Worm (Caenorhabditis elegans): ENCODE measurements around the gene mrg-1.

The mrg-1 gene

ce11 chrIII:12891580-12891979, 17.1 kb upstream of the mrg-1 start, which contains the start of the genes Y37D8A.29 and unc-71:
Y37D8A.29 (minus strand) TSS chrIII:12891680.
unc-71 (minus strand) TSS chrIII:12891738.
- no peak for TF ChIP-seq nhr-237 (tag; optimal IDR thresholded peaks at IDR 0.05)
- no peak for TF ChIP-seq mls-2 (tag; optimal IDR thresholded peaks at IDR 0.05)
- no peak for TF ChIP-seq nhr-2 (tag; optimal IDR thresholded peaks at IDR 0.05)
- no peak for TF ChIP-seq ham-2 (GFP tag; optimal IDR thresholded peaks at IDR 0.05)
- TF ChIP-seq mab-5 (tag; optimal IDR thresholded peaks at IDR 0.05) = no peak
- TF ChIP-seq ceh-39 (tag; optimal IDR thresholded peaks at IDR 0.05) = no peak
- TF ChIP-seq blmp-1 (tag; optimal IDR thresholded peaks at IDR 0.05) = no peak
- TF ChIP-seq tbx-8 (GFP tag; optimal IDR thresholded peaks at IDR 0.05) = no peak
- TF ChIP-seq drap-1 (GFP tag; optimal IDR thresholded peaks at IDR 0.05) = no peak
- TF ChIP-seq nhr-12 (tag; optimal IDR thresholded peaks at IDR 0.05) = no peak
- no peak for TF ChIP-seq ces-1 (GFP tag; optimal IDR thresholded peaks at IDR 0.05)
- no peak for TF ChIP-seq ceh-43 (GFP tag; optimal IDR thresholded peaks at IDR 0.05)
- no peak for TF ChIP-seq unc-39 (tag; optimal IDR thresholded peaks at IDR 0.05)
- no peak for TF ChIP-seq mep-1 (tag; optimal IDR thresholded peaks at IDR 0.05)
- no peak for TF ChIP-seq ztf-11 (tag; optimal IDR thresholded peaks at IDR 0.05)

DNA sequence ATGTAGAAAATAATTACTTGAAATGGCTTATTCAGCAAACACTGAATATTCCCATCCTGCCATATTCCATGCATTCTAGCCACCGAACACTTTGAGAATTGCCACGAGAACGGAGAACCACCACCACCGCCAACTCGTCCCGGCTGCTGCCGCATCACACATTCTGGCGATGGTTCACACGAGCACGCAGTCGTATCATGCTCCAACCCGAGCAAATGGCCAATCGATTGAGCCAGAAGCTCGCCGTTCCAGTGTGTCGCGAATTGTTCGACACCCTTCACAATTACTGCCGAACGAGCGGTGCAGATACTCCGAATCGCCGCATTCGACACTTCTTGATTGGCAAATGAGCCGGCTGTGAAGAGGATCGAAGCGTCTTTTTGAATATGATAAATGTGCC, 10.7 kb upstream of the mrg-1 start:
- TF ChIP-seq ceh-39 (tag; optimal IDR thresholded peaks at IDR 0.05) (no peak), ham-2 (GFP tag; optimal IDR thresholded peaks at IDR 0.05) (no peak), snpc-4 (tag; optimal IDR thresholded peaks at IDR 0.05) (no peak), ces-1 (GFP tag; optimal IDR thresholded peaks at IDR 0.05) (no peak), ceh-83 (GFP tag; optimal IDR thresholded peaks at IDR 0.05) (no peak), nhr-237 (tag; optimal IDR thresholded peaks at IDR 0.05) (no peak)

DNA sequence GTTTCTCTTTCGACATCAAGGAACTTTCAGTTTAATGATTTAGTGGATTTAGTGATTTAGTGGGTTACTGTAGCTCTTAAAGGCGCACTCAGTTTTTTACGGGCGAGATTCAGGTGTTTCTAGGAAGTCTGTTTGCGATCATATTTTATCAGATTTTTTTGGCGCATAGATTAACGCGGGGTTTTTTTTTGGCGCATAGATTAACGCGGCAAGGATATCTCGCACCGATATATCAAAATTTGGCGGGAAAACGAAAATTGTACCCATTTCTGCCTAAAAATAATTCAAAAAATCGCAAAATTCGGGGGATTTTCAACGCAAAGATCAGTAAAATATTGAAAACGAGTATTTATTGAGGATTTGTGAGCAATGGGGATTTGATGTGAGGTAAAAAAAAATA, 6.2 kb upstream of the mrg-1 start:
- TF ChIP-seq zip-8 (tag; optimal IDR thresholded peaks at IDR 0.05) = no peak
- no peak for TF ChIP-seq ceh-43 (GFP tag; optimal IDR thresholded peaks at IDR 0.05)

ce11 chrIII:12877527-12878234, 3.2 kb upstream of the mrg-1 start, which contains the start of the genes cec-7 and enu-3.5:
cec-7 (minus strand) TSS chrIII:12877577.
enu-3.5 (plus strand) TSS chrIII:12878196.
- TF ChIP-seq ceh-83 (GFP tag; optimal IDR thresholded peaks at IDR 0.05) = no peak
- no peak for TF ChIP-seq nhr-237 (tag; optimal IDR thresholded peaks at IDR 0.05)
- TF ChIP-seq unc-39 (tag; optimal IDR thresholded peaks at IDR 0.05) = no peak

ce11 chrIII:12875653-12876052, 1.2 kb upstream of the mrg-1 start:
- no peak for TF ChIP-seq elt-3 (tag; optimal IDR thresholded peaks at IDR 0.05)

ce11 chrIII:12870060-12870696, 4.3 kb downstream of the mrg-1 start, which contains the start of gene Y37D8A.6:
Y37D8A.6 (minus strand) TSS chrIII:12870297.
- TF ChIP-seq sptf-1 (tag; optimal IDR thresholded peaks at IDR 0.05) (no peak), mab-5 (tag; optimal IDR thresholded peaks at IDR 0.05) (no peak), lin-32 (GFP tag; optimal IDR thresholded peaks at IDR 0.05) (no peak), ceh-39 (tag; optimal IDR thresholded peaks at IDR 0.05) (no peak), snpc-4 (tag; optimal IDR thresholded peaks at IDR 0.05) (no peak), drap-1 (GFP tag; optimal IDR thresholded peaks at IDR 0.05) (no peak), sem-2 (GFP tag; optimal IDR thresholded peaks at IDR 0.05) (no peak), ces-1 (GFP tag; optimal IDR thresholded peaks at IDR 0.05) (peak; percentile 17), bed-3 (GFP tag; optimal IDR thresholded peaks at IDR 0.05) (no peak), unc-120 (tag; optimal IDR thresholded peaks at IDR 0.05; ENCODE audit: poor library complexity, severe bottlenecking) (peak; percentile 3), nhr-2 (tag; optimal IDR thresholded peaks at IDR 0.05) (no peak), tbx-8 (GFP tag; optimal IDR thresholded peaks at IDR 0.05) (no peak)

ce11 chrIII:12864648-12865047, 9.8 kb downstream of the mrg-1 start, which contains the start of gene Y37D8A.8:
Y37D8A.8 (plus strand) TSS chrIII:12864948.
- TF ChIP-seq mls-2 (tag; optimal IDR thresholded peaks at IDR 0.05) (no peak), snpc-4 (tag; optimal IDR thresholded peaks at IDR 0.05) (no peak), nhr-2 (tag; optimal IDR thresholded peaks at IDR 0.05) (no peak), ceh-83 (GFP tag; optimal IDR thresholded peaks at IDR 0.05) (no peak), nhr-12 (tag; optimal IDR thresholded peaks at IDR 0.05) (no peak), ham-2 (GFP tag; optimal IDR thresholded peaks at IDR 0.05) (no peak), cnd-1 (tag; optimal IDR thresholded peaks at IDR 0.05) (no peak), elt-3 (tag; optimal IDR thresholded peaks at IDR 0.05) (no peak), lin-32 (GFP tag; optimal IDR thresholded peaks at IDR 0.05) (no peak), bed-3 (GFP tag; optimal IDR thresholded peaks at IDR 0.05) (no peak), flh-1 (GFP tag; optimal IDR thresholded peaks at IDR 0.05) (no peak), mep-1 (tag; optimal IDR thresholded peaks at IDR 0.05) (no peak), unc-120 (tag; optimal IDR thresholded peaks at IDR 0.05; ENCODE audit: poor library complexity, severe bottlenecking) (no peak)
